Worm (Caenorhabditis elegans) whole organism, L2 larva: ENCODE measurements around the gene fbxa-56.

Experiments used
- ceh-16 ChIP-seq: fragments of 150-350 bp; optimal IDR thresholded peaks from 2 replicates; lab custom pipeline; 2014; ENCODE audit warnings: missing biosample characterization, missing genetic modification characterization
- elt-1 ChIP-seq: fragments of 150-350 bp; optimal IDR thresholded peaks from 2 replicates; lab custom pipeline; 2014; ENCODE audit warnings: missing biosample characterization, missing genetic modification characterization
- nhr-237 ChIP-seq: fragments of 150-350 bp; optimal IDR thresholded peaks from 2 replicates; lab custom pipeline; 2014; ENCODE audit warnings: missing biosample characterization, missing genetic modification characterization
- skn-1 ChIP-seq: sonication (generic microtip); optimal IDR thresholded peaks from 2 replicates; lab custom pipeline; 2017; ENCODE audit warnings: missing biosample characterization, missing genetic modification characterization
- sma-9 ChIP-seq, 2 experiments: fragments of 150-350 bp in 1 of 2; sonication (generic microtip) in 1 of 2; optimal IDR thresholded peaks; 2 replicates each; lab custom pipeline; 2014 to 2016; ENCODE audit warnings: missing genetic modification characterization in 2 of 2, mild to moderate bottlenecking in 1 of 2, missing biosample characterization in 1 of 2, missing compliant biosample characterization in 1 of 2, missing genetic modification reagents in 1 of 2, moderate library complexity in 1 of 2

DNA sequence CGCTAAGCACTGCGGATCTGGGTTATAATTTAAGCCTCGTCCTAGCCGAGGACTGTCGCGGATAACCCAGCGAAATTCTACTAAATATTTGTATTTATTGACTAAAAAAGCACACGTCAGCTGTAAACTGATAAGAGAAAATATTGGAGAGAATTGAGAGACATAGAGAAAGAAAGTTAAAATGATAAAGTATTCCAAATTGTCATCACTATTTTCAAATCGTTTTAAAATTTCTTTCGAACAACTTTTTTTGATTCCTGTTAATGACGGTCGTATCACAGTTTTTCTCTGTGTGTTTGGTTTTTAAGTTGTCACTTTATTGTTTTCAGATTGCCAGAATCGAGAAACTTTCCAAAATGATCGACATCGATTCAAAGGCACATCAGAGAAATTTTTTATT lies 24.1 kb upstream of the fbxa-56 start, which contains the start of gene fbxa-51:
- TF ChIP-seq skn-1 (tag; lab: Kevin White, UChicago) (no peak), ceh-16 (tag; lab: Kevin White, UChicago) (no peak), sma-9 (GFP tag; optimal IDR thresholded peaks at IDR 0.05; lab: Kevin White, UChicago) (no peak), sma-9 (tag; optimal IDR thresholded peaks at IDR 0.05; lab: Kevin White, UChicago) (no peak), nhr-237 (tag; lab: Kevin White, UChicago) (no peak), elt-1 (tag; lab: Kevin White, UChicago) (no peak)
